Worm (Caenorhabditis elegans) whole organism, mixed stage, embryonic: ENCODE measurements around the gene unc-68.

Experiments
- M03D4.4 ChIP-seq: sonication (generic microtip); optimal IDR thresholded peaks from 2 replicates; lab custom pipeline; 2017; ENCODE audit warnings: mild to moderate bottlenecking, missing genetic modification characterization, missing compliant biosample characterization
- bed-3 ChIP-seq: fragments of 200-800 bp; sonication (Bioruptor generic); optimal IDR thresholded peaks from 3 replicates; lab custom pipeline; 2018; ENCODE audit warnings: mild to moderate bottlenecking, missing genetic modification characterization, moderate library complexity, missing compliant biosample characterization
- blmp-1 ChIP-seq: fragments of 150-350 bp; optimal IDR thresholded peaks from 2 replicates; lab custom pipeline; 2014; ENCODE audit warnings: missing biosample characterization, missing genetic modification characterization
- ceh-39 ChIP-seq: fragments of 150-350 bp; optimal IDR thresholded peaks from 2 replicates; lab custom pipeline; 2014; ENCODE audit warnings: missing biosample characterization, missing genetic modification characterization
- ceh-43 ChIP-seq: fragments of 200-800 bp; sonication (Bioruptor generic); optimal IDR thresholded peaks from 2 replicates; lab custom pipeline; 2018; ENCODE audit warnings: mild to moderate bottlenecking, missing genetic modification characterization, moderate library complexity, missing compliant biosample characterization
- ceh-83 ChIP-seq: fragments of 200-800 bp; sonication (Bioruptor generic); optimal IDR thresholded peaks from 2 replicates; lab custom pipeline; 2018; ENCODE audit warnings: mild to moderate bottlenecking, missing genetic modification characterization, missing compliant biosample characterization
- ces-1 ChIP-seq: fragments of 150-350 bp; optimal IDR thresholded peaks from 2 replicates; lab custom pipeline; 2014; ENCODE audit warnings: missing biosample characterization, missing genetic modification reagents, missing genetic modification characterization
- cnd-1 ChIP-seq: fragments of 200-800 bp; sonication (Bioruptor generic); optimal IDR thresholded peaks from 2 replicates; lab custom pipeline; 2018; ENCODE audit warnings: mild to moderate bottlenecking, missing genetic modification characterization, missing compliant biosample characterization
- drap-1 ChIP-seq: fragments of 200-800 bp; sonication (Bioruptor generic); optimal IDR thresholded peaks from 3 replicates; lab custom pipeline; 2018; ENCODE audit warnings: mild to moderate bottlenecking, missing genetic modification characterization, missing compliant biosample characterization
- elt-1 ChIP-seq: sonication (generic microtip); optimal IDR thresholded peaks from 2 replicates; lab custom pipeline; 2017; ENCODE audit warnings: missing genetic modification characterization, mild to moderate bottlenecking, missing compliant biosample characterization, antibody characterized with exemption, moderate library complexity, borderline replicate concordance; ENCODE audit not compliant: insufficient read depth
- elt-3 ChIP-seq: fragments of 150-350 bp; optimal IDR thresholded peaks from 2 replicates; lab custom pipeline; 2014; ENCODE audit warnings: missing biosample characterization, missing genetic modification characterization
- flh-1 ChIP-seq: fragments of 200-800 bp; sonication (Bioruptor generic); optimal IDR thresholded peaks from 2 replicates; lab custom pipeline; 2018; ENCODE audit warnings: mild to moderate bottlenecking, missing genetic modification characterization, moderate library complexity, missing compliant biosample characterization
- ham-2 ChIP-seq: fragments of 200-800 bp; sonication (Bioruptor generic); optimal IDR thresholded peaks from 2 replicates; lab custom pipeline; 2018; ENCODE audit warnings: mild to moderate bottlenecking, missing genetic modification characterization, missing compliant biosample characterization
- hlh-1 ChIP-seq: fragments of 150-350 bp; optimal IDR thresholded peaks from 2 replicates; lab custom pipeline; 2014; ENCODE audit warnings: missing biosample characterization, missing genetic modification reagents, missing genetic modification characterization
- lin-13 ChIP-seq: fragments of 150-350 bp; optimal IDR thresholded peaks from 2 replicates; lab custom pipeline; 2014; ENCODE audit warnings: missing biosample characterization, missing genetic modification characterization
- lin-32 ChIP-seq: fragments of 200-800 bp; sonication (Bioruptor generic); optimal IDR thresholded peaks from 2 replicates; lab custom pipeline; 2018; ENCODE audit warnings: mild to moderate bottlenecking, missing genetic modification characterization, missing compliant biosample characterization
- lsy-2 ChIP-seq: fragments of 150-350 bp; optimal IDR thresholded peaks from 2 replicates; lab custom pipeline; 2014; ENCODE audit warnings: missing biosample characterization, missing genetic modification characterization
- mab-5 ChIP-seq: fragments of 150-350 bp; optimal IDR thresholded peaks from 2 replicates; lab custom pipeline; 2014; ENCODE audit warnings: missing biosample characterization, missing genetic modification characterization
- mep-1 ChIP-seq: fragments of 150-350 bp; optimal IDR thresholded peaks from 2 replicates; lab custom pipeline; 2017; ENCODE audit warnings: missing biosample characterization, missing genetic modification reagents, missing genetic modification characterization, inconsistent platforms
- mls-2 ChIP-seq: sonication (generic microtip); optimal IDR thresholded peaks from 2 replicates; lab custom pipeline; 2016; ENCODE audit warnings: mild to moderate bottlenecking, missing genetic modification characterization, moderate library complexity, missing compliant biosample characterization
- nhr-12 ChIP-seq: fragments of 150-350 bp; optimal IDR thresholded peaks from 2 replicates; lab custom pipeline; 2014; ENCODE audit warnings: missing biosample characterization, missing genetic modification characterization
- nhr-2 ChIP-seq: fragments of 150-350 bp; optimal IDR thresholded peaks from 2 replicates; lab custom pipeline; 2014; ENCODE audit warnings: missing biosample characterization, missing genetic modification characterization
- nhr-237 ChIP-seq: fragments of 150-350 bp; optimal IDR thresholded peaks from 2 replicates; lab custom pipeline; 2014; ENCODE audit warnings: missing biosample characterization, missing genetic modification characterization
- nhr-28 ChIP-seq: fragments of 150-350 bp; optimal IDR thresholded peaks from 2 replicates; lab custom pipeline; 2014; ENCODE audit warnings: missing biosample characterization, missing genetic modification characterization
- nhr-76 ChIP-seq: sonication (generic microtip); optimal IDR thresholded peaks from 2 replicates; lab custom pipeline; 2017; ENCODE audit warnings: missing biosample characterization, missing genetic modification characterization
- pha-4 ChIP-seq: fragments of 150-350 bp; optimal IDR thresholded peaks from 2 replicates; lab custom pipeline; 2018; ENCODE audit warnings: missing biosample characterization, missing genetic modification reagents, missing genetic modification characterization
- sem-2 ChIP-seq: fragments of 200-800 bp; sonication (Bioruptor generic); optimal IDR thresholded peaks from 2 replicates; lab custom pipeline; 2018; ENCODE audit warnings: mild to moderate bottlenecking, missing genetic modification characterization, missing compliant biosample characterization
- snpc-4 ChIP-seq: fragments of 150-350 bp; optimal IDR thresholded peaks from 2 replicates; lab custom pipeline; 2014; ENCODE audit warnings: missing biosample characterization, missing genetic modification characterization
- sptf-1 ChIP-seq: sonication (generic microtip); optimal IDR thresholded peaks from 2 replicates; lab custom pipeline; 2017; ENCODE audit warnings: mild to moderate bottlenecking, missing genetic modification characterization, moderate library complexity, missing compliant biosample characterization
- tbx-8 ChIP-seq: fragments of 200-800 bp; sonication (Bioruptor generic); optimal IDR thresholded peaks from 2 replicates; lab custom pipeline; 2018; ENCODE audit warnings: mild to moderate bottlenecking, missing genetic modification characterization, moderate library complexity, missing compliant biosample characterization
- unc-120 ChIP-seq: sonication (generic microtip); optimal IDR thresholded peaks from 2 replicates; lab custom pipeline; 2017; ENCODE audit warnings: missing genetic modification characterization, missing compliant biosample characterization; ENCODE audit not compliant: poor library complexity, severe bottlenecking
- unc-39 ChIP-seq: fragments of 150-350 bp; optimal IDR thresholded peaks from 2 replicates; lab custom pipeline; 2014; ENCODE audit warnings: missing biosample characterization, missing genetic modification characterization
- unc-62 ChIP-seq: fragments of 150-350 bp; optimal IDR thresholded peaks from 2 replicates; lab custom pipeline; 2014; ENCODE audit warnings: missing biosample characterization, missing genetic modification reagents, missing genetic modification characterization
- zip-8 ChIP-seq: fragments of 150-350 bp; optimal IDR thresholded peaks from 2 replicates; lab custom pipeline; 2014; ENCODE audit warnings: missing biosample characterization, missing genetic modification characterization
- ztf-11 ChIP-seq: fragments of 150-350 bp; optimal IDR thresholded peaks from 2 replicates; lab custom pipeline; 2014; ENCODE audit warnings: missing biosample characterization, missing genetic modification characterization

unc-68 gene

DNA sequence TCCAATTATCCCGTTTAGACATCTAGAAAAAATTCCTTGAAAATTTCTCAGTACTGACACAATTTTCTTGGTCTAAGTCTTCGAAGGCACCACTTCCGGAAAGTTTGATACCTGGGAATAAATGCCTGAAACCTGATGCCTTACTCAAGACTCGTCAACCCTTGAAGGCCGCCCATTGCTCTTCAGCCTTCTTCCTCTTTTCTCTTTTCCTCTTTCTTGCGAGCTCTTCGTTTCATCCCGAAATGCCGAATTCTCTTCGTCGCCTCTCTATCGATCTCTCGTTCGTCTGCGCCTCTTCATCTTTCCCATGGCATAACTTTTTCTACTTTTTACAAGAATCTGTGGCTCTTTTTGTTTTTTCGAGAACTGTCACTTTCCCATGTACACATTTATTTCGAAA is 35.2 kb downstream of the unc-68 start:
- TF ChIP-seq ceh-83 (GFP tag; lab: Kevin White, UChicago) (no peak), mab-5 (tag; lab: Kevin White, UChicago) (no peak), ces-1 (peak; percentile 23), pha-4 (tag; lab: Kevin White, UChicago) (no peak), ceh-39 (tag; lab: Kevin White, UChicago) (no peak), unc-62 (GFP tag; lab: Kevin White, UChicago) (no peak), unc-120 (tag; lab: Kevin White, UChicago) (peak; percentile 74), flh-1 (GFP tag; lab: Kevin White, UChicago) (no peak), lin-32 (GFP tag; lab: Kevin White, UChicago) (no peak), elt-3 (tag; lab: Kevin White, UChicago) (no peak)

DNA sequence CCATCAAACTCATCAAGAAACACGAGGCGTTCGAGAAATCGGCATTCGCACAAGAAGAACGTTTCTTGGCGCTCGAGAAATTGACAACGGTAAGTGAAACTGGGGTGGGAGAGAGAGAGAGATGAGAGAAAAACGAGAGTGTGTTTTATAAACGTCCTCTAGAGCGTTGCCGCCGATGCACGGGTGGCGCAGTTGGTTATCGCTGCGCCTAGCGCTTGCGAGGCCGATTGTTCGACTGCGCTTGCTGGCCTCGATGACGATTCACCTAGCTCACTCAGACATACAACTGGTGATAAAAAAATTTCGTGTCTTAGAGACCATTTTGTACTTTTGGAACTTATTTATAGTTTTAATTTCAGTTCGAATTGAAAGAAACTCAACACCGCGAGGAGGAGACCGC is 40.0 kb downstream of the unc-68 start:
- TF ChIP-seq ceh-43 (GFP tag; lab: Kevin White, UChicago) (peak; percentile 78), zip-8 (tag; lab: Kevin White, UChicago) (no peak), cnd-1 (peak; percentile 80), mls-2 (tag; lab: Kevin White, UChicago) (peak; percentile 89), flh-1 (GFP tag; lab: Kevin White, UChicago) (peak; percentile 58), ham-2 (GFP tag; lab: Kevin White, UChicago) (peak; percentile 93), unc-39 (tag; lab: Kevin White, UChicago) (no peak), lin-32 (GFP tag; lab: Kevin White, UChicago) (peak; percentile 18), mep-1 (no peak), ceh-39 (tag; lab: Kevin White, UChicago) (no peak), sptf-1 (peak; percentile 94), nhr-76 (tag; lab: Kevin White, UChicago) (no peak), snpc-4 (no peak), lsy-2 (tag; lab: Kevin White, UChicago) (peak; percentile 48), ceh-83 (GFP tag; lab: Kevin White, UChicago) (peak; percentile 95), tbx-8 (GFP tag; lab: Kevin White, UChicago) (peak; percentile 31), M03D4.4 (peak; percentile 86), mab-5 (tag; lab: Kevin White, UChicago) (no peak), lin-13 (tag; lab: Kevin White, UChicago) (no peak), hlh-1 (no peak), unc-62 (GFP tag; lab: Kevin White, UChicago) (peak; percentile 12), nhr-237 (tag; lab: Kevin White, UChicago) (peak; percentile 37), ces-1 (no peak), drap-1 (peak; percentile 90), bed-3 (peak; percentile 78), nhr-2 (tag; lab: Kevin White, UChicago) (no peak), ztf-11 (tag; lab: Kevin White, UChicago) (peak; percentile 30), sem-2 (GFP tag; lab: Kevin White, UChicago) (peak; percentile 68), nhr-12 (no peak), blmp-1 (no peak), unc-120 (tag; lab: Kevin White, UChicago) (peak; percentile 68), pha-4 (tag; lab: Kevin White, UChicago) (peak; percentile 63), elt-1 (no peak), elt-3 (tag; lab: Kevin White, UChicago) (no peak), nhr-28 (tag; lab: Kevin White, UChicago) (no peak)

- TF ChIP-seq hlh-1 (no peak), snpc-4 (no peak), tbx-8 (GFP tag; lab: Kevin White, UChicago) (no peak), elt-3 (tag; lab: Kevin White, UChicago) (no peak)
Observed at ce11 chrV:6885070-6885469, 43.8 kb downstream of the unc-68 start.

ce11 chrV:6882452-6882939 is 46.3 kb downstream of the unc-68 start:
- TF ChIP-seq nhr-76 (tag; lab: Kevin White, UChicago) (no peak), snpc-4 (no peak), mls-2 (tag; lab: Kevin White, UChicago) (no peak), ces-1 (peak; percentile 63), lin-32 (GFP tag; lab: Kevin White, UChicago) (no peak), lin-13 (tag; lab: Kevin White, UChicago) (no peak), elt-1 (no peak)
